Fruit fly (Drosophila melanogaster): ENCODE data around the gene Nek2.

Nek2 gene

DNA sequence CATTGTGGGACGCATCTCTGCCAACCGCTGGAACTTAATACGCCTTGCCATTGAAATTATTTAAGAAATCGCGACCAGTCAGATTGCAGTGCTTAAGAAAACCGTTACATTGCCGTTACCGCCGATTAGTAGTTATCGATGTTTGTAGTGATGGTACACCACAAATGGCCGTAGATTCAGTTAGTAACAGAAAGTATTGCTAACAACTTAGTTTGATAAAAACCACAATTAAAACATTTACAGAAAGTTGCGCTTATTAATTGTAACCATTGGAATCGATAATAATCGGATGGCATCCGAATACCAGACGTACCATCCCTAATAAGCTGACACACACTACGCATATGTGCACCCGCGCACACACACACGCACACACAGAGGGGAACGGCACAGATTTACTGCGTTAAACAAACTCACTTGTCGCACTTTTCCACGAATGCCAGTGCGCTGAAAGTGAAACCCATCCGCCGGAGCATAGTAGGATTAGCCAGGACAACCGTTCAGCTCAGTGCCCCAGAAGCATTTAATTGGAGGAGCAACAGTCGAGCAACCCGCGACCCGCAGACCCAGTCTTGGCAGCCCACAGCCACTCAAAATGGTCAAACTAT, 28.7 kb upstream of the Nek2 start, which contains the start of the genes hdm and Ykt6 (continued):
- TF ChIP-seq CG15073 (GFP tag; optimal IDR thresholded peaks at IDR 0.05) (no peak), Jarid2 (GFP tag; optimal IDR thresholded peaks at IDR 0.05) (no peak), oc (tag; optimal IDR thresholded peaks at IDR 0.05) (no peak), MBD-R2 (GFP tag; IDR thresholded peaks at IDR 0.05) (peak; percentile 88), toy (GFP tag; IDR thresholded peaks at IDR 0.05) (no peak), CG2712 (tag; optimal IDR thresholded peaks at IDR 0.05) (peak; percentile 83), row (GFP tag; IDR thresholded peaks at IDR 0.05) (peak; percentile 85), br (optimal IDR thresholded peaks at IDR 0.05) (no peak), CG17912 (GFP tag; optimal IDR thresholded peaks at IDR 0.05) (no peak), CG18764 (GFP tag; optimal IDR thresholded peaks at IDR 0.05) (peak; percentile 70), CG11560 (tag; IDR thresholded peaks at IDR 0.05) (peak; percentile 65; the same call in 2 of the 3 replicates), kay (GFP tag; optimal IDR thresholded peaks at IDR 0.05) (peak; percentile 79), Fer1 (GFP tag; optimal IDR thresholded peaks at IDR 0.05) (peak; percentile 79), phol (tag; optimal IDR thresholded peaks at IDR 0.05) (peak; percentile 77), CG13775 (GFP tag; optimal IDR thresholded peaks at IDR 0.05) (peak; percentile 76), dysf (GFP tag; IDR thresholded peaks at IDR 0.05) (peak; percentile 76; the same call in 1 of the 3 replicates), wdn (GFP tag; IDR thresholded peaks at IDR 0.05) (peak; percentile 81), wor (GFP tag; IDR thresholded peaks at IDR 0.05) (peak; percentile 62), fru (optimal IDR thresholded peaks at IDR 0.05) (no peak), Hmr (GFP tag; optimal IDR thresholded peaks at IDR 0.05) (no peak), gem (tag; optimal IDR thresholded peaks at IDR 0.05) (peak; percentile 83), zfh1 (GFP tag; IDR thresholded peaks at IDR 0.05) (peak; percentile 85), CG15696 (tag; optimal IDR thresholded peaks at IDR 0.05) (peak; percentile 80), CG34376 (GFP tag; optimal IDR thresholded peaks at IDR 0.05) (peak; percentile 62), CG8765 (GFP tag; IDR thresholded peaks at IDR 0.05) (peak; percentile 80), psq (GFP tag; optimal IDR thresholded peaks at IDR 0.05) (peak; percentile 43), tup (GFP tag; optimal IDR thresholded peaks at IDR 0.05) (peak; percentile 60), CG7928 (GFP tag; optimal IDR thresholded peaks at IDR 0.05) (peak; percentile 51), sd (tag; optimal IDR thresholded peaks at IDR 0.05) (no peak), prd (optimal IDR thresholded peaks at IDR 0.05) (no peak), prd (GFP tag; IDR thresholded peaks at IDR 0.05) (peak; percentile 92), CG8359 (GFP tag; optimal IDR thresholded peaks at IDR 0.05; ENCODE audit: borderline replicate concordance) (peak; percentile 30), CG12071 (GFP tag; optimal IDR thresholded peaks at IDR 0.05) (no peak), pzg (GFP tag; optimal IDR thresholded peaks at IDR 0.05) (peak; percentile 82), ash1 (GFP tag; optimal IDR thresholded peaks at IDR 0.05) (no peak), NfI (GFP tag; optimal IDR thresholded peaks at IDR 0.05) (peak; percentile 63), Nf-YB (GFP tag; optimal IDR thresholded peaks at IDR 0.05) (peak; percentile 47), run (tag; optimal IDR thresholded peaks at IDR 0.05) (no peak), fd102C (GFP tag; optimal IDR thresholded peaks at IDR 0.05) (no peak), lilli (GFP tag; optimal IDR thresholded peaks at IDR 0.05) (peak; percentile 90), sr (GFP tag; IDR thresholded peaks at IDR 0.05) (0 out of 3 replicates have a peak, but pooled peaks have one; percentile 9), CG17328 (GFP tag; IDR thresholded peaks at IDR 0.05) (peak; percentile 80), Max (GFP tag; optimal IDR thresholded peaks at IDR 0.05) (peak; percentile 56), Hmx (GFP tag; optimal IDR thresholded peaks at IDR 0.05) (peak; percentile 45), CG8924 (tag; optimal IDR thresholded peaks at IDR 0.05) (peak; percentile 56), wek (GFP tag; optimal IDR thresholded peaks at IDR 0.05) (peak; percentile 51), Mrtf (GFP tag; IDR thresholded peaks at IDR 0.05) (peak; percentile 65; the same call in 2 of the 3 replicates), emc (GFP tag; optimal IDR thresholded peaks at IDR 0.05) (peak; percentile 50), CG12769 (tag; optimal IDR thresholded peaks at IDR 0.05) (no peak), pan (optimal IDR thresholded peaks at IDR 0.05) (no peak), pan (GFP tag; optimal IDR thresholded peaks at IDR 0.05 in 1 of 2, IDR thresholded peaks at IDR 0.05 in 1 of 2) (peak in 1 of 2 experiments; percentile 81)

Measured in whole organism, embryonic.